Fruit fly (Drosophila melanogaster): Measurements from ENCODE around the gene Nepl3.

The Nepl3 gene

DNA sequence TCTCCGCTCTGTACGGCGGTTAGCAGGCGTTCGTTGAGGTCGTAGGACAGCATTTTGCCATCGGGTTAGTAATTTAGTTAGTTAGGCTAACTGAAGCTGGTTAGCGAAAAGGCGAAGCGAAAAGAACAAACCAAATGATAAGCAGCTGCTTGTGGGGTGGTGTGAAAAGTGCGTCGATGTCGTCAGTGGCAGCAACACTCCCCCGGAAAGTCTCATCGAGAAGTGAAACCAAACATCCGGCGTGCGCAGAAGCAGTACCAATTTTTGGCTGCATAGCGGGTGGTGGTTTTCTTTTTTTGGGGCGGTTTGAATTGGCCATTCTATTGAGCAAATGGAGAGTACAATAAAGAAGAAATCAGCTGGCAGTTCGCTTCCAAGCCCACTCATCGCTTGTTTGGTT, 7.2 kb downstream of the Nepl3 start, which contains the start of gene CG9121:
Gene CG9121 (minus strand): TSS at position 238 of the 400 bp plus-strand sequence.
- TF ChIP-seq noc (tag; optimal IDR thresholded peaks at IDR 0.05) = no peak

- no peak for TF ChIP-seq noc (tag; optimal IDR thresholded peaks at IDR 0.05)
These were observed 8.1 kb downstream of the Nepl3 start for dm6 chr2L:5049974-5050373.

- TF ChIP-seq noc (tag; optimal IDR thresholded peaks at IDR 0.05) = no peak
These were observed 11.8 kb downstream of the Nepl3 start for dm6 chr2L:5046261-5046660.

dm6 chr2L:5044892-5045619, 13.0 kb downstream of the Nepl3 start:
- TF ChIP-seq noc (tag; optimal IDR thresholded peaks at IDR 0.05) = no peak

DNA sequence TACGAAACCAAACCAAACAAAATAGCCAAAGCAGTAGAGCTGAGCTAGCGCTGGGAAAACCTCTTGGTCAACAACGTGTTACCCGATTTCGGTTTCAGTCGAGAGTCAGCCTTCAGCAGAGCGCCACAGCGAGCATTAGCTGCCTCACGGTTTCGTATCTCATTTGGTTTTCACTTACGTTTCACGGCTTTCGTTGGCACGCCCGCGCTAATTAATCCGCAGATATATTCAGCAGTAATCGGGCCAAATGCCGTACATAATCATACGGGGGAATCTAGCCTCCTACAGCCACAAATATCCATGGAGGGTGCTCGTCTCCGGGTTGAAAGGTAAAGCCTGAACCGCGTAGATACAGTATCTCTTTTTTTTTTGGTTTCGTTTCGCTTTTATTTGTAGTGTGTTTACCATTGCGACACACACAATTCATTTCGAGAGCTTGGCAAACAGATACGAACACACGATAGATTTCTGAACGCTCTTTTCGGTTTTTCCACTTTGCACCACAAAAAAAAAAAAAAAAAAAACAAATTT, 13.6 kb downstream of the Nepl3 start, which contains the start of gene CG31650:
Gene CG31650 (minus strand): TSS at position 352 of the 531 bp plus-strand sequence.
- peak; percentile 8 for TF ChIP-seq noc (tag; optimal IDR thresholded peaks at IDR 0.05)

DNA sequence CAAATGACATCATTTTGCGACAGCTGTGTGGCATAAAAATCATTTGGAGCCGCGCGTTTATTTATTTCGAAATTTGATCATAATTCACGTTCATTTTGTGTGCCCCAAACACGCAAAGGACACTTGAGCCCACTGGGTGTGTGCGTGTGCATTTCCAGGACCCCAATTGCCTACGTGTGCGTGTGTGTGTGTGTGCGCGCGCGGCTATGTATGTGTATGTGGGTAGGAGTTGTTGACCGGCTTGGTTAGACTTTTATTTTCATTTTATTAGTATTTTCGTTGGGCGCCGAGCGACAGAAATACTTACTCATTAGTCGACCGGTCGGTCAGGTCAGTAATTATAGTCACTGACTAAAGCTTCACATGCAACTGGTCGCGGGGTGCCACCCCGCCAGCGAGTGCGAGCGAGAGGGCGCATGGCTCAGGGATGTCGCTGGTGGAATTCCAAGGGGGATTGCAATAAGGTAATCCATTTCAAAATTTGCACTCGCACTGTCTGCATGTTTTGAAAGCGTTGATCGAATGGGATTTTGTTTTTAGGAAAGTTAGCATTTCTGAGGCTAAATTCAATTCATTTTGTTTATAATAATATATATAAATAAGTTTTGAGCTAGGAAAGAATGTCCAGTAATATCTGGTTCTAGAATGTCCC, 14.4 kb downstream of the Nepl3 start:
- TF ChIP-seq noc (tag; optimal IDR thresholded peaks at IDR 0.05) = peak; percentile 37

dm6 chr2L:5043043-5043442, 15.0 kb downstream of the Nepl3 start, which contains the start of the genes CG33995, CG44000 and CG44001:
Gene CG33995 (plus strand): TSS chr2L:5043270.
Gene CG44000 (plus strand): TSS chr2L:5043270.
Gene CG44001 (plus strand): TSS chr2L:5043270.
- peak; percentile 12 for TF ChIP-seq noc (tag; optimal IDR thresholded peaks at IDR 0.05)

DNA sequence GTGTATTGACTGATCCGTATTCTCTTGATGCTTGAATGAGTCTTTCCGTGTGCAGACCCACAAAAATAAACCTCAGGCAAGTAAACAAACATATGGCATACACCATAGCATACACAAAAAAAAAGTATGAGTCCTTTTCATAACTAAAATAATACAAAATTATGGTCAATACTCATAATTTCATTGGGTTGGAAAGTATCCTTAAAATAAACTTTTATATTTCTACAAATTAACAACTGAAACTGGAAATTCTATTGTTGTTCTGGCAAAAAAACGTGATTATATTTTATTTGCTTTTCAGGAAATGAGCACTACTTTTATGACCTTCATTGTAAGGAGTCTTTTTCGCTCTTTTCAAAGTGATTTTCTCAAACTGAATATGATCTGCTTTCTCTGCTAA, 16.0 kb downstream of the Nepl3 start:
- peak; percentile 61 for TF ChIP-seq noc (tag; optimal IDR thresholded peaks at IDR 0.05)

DNA sequence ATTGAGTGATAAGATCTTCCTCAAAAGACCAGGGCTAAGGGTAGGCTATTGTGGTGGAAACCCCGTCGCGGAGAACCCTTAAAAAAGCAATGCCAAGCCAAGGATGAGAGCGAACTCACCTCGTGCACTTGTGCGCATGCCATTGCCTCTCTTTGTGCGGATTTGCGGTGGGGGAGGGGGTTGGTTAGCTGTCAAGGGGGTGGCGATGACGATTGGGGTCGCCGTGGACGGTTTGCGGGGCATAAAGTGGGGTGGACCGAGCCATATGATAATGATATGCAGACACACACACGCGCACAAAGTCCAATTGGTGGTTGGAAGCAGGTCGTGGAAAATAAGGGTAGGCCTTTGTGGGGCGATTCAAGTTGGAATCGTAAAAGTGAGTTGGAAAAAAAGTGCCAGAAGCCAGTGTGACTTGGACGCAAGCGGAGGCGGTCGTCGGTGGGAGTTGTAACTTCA, 20.6 kb downstream of the Nepl3 start, which contains the start of the genes CG14042 and SP555:
Gene CG14042 (plus strand): TSS at position 308 of the 459 bp plus-strand sequence.
Gene SP555 (plus strand): TSS at position 308 of the 459 bp plus-strand sequence.
- no peak for TF ChIP-seq noc (tag; optimal IDR thresholded peaks at IDR 0.05)

- no peak for TF ChIP-seq noc (tag; optimal IDR thresholded peaks at IDR 0.05)
These were observed 21.9 kb downstream of the Nepl3 start for dm6 chr2L:5036120-5036519.

DNA sequence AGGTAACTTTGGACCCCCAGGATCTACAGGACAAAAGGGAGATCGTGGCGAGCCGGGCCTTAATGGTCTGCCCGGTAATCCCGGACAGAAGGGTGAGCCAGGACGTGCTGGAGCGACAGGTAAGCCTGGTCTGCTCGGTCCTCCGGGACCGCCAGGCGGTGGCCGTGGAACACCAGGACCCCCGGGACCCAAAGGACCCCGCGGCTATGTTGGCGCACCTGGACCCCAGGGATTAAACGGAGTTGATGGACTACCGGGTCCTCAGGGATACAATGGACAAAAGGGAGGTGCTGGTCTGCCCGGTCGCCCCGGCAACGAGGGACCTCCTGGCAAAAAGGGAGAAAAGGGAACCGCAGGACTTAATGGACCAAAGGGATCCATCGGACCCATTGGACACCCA, 26.2 kb downstream of the Nepl3 start:
- TF ChIP-seq noc (tag; optimal IDR thresholded peaks at IDR 0.05) = no peak

dm6 chr2L:5031399-5031798, 26.6 kb downstream of the Nepl3 start:
- no peak for TF ChIP-seq noc (tag; optimal IDR thresholded peaks at IDR 0.05)

dm6 chr2L:5030535-5030934, 27.5 kb downstream of the Nepl3 start:
- no peak for TF ChIP-seq noc (tag; optimal IDR thresholded peaks at IDR 0.05)

DNA sequence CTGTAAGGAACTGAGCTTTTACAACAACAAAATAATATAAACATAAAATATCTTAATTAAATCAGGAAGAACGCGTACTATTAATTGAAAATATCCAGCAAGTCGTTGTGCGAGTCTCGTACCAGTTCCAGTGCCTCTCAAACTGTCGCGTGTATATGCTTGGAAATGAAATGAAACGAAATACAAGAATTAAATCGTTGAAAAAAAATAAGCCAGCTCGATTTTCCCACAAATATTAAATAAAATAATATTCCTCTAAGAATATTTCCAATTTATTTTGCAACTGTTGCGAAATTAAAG, 28.3 kb downstream of the Nepl3 start:
- no peak for TF ChIP-seq noc (tag; optimal IDR thresholded peaks at IDR 0.05)

DNA sequence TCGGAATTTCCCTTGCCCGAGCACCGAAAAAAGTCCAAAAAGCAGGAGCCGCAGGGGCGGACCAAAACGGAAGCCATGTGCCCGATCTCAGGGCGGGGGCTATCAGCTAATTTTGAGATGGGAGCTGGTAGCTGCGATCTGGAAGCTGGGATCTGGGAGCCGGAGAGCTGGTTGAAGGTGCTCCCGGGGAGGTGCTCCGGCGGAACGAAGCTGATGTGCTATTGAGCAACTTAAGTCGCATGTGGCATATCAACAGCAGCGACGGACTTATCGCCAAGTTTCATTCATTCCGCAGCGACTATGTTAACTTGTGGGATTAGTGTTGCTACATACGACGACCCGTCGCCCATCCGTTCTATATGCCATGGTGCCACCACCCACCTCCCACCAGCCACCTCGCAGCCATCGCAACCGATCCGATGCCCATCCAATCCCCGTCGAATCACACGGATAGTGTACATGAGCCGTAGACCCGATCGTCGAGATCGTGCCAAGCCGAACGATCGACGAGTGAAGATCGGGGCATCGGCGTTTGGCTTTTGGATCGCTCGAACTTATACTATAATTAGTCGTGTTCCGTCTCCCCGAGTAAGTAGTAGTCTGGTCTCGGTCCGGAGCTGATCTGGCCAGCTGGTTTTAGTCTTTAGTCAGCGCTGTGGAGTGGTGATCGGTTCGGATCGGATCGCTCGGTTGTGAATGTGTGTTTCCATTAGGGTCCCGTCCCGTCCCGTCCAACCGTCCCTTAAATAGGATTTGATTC, 28.8 kb downstream of the Nepl3 start, which contains the start of gene Col4a1:
Gene Col4a1 (plus strand): TSS at position 561 of the 760 bp plus-strand sequence.
- no peak for TF ChIP-seq noc (tag; optimal IDR thresholded peaks at IDR 0.05)

DNA sequence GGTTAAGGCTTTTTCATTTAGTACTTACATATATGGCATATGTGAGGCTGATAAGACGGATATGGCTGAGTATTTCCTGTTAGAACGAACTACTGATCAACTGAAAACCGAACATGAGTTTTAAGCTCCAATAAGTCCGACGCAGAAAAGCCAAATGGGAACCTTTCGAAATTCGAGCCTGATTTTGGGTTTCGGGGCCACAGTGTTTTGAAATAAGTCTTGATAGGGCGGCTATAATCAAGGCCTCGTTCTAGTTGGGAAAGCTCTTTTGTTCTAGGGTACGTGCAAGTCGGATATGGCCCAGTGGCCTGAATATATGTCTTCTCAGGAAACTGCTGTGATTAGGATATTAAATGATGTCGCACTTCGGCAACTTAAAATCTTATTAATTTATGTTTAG, 30.0 kb downstream of the Nepl3 start, which contains the start of gene vkg:
Gene vkg (minus strand): TSS at position 101 of the 400 bp plus-strand sequence.
- TF ChIP-seq noc (tag; optimal IDR thresholded peaks at IDR 0.05) = no peak

Data from whole organism, larva.